Worm (Caenorhabditis elegans): ENCODE results near the gene F13B12.3.

DNA sequence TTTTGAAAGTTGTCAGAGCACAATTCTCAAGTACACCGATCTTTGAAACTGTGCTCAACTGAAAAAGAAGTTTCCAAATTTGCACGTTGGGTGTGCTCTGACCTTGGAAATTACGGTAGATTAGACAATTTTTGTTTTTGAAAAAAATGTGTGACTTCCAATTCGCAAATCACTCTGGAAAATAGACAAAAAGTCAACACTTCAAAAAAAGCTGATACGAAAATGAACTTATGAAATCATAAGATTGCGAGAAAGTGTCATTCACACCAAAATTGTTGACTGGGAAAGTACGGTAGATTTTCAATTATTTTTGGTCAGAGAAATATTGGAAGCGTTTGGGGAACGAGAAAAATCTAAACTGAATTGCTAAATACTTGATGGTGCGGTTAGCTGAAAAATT lies 28.4 kb downstream of the F13B12.3 start:
- TF ChIP-seq W03F9.2 (tag; optimal IDR thresholded peaks at IDR 0.05) (no peak), him-1 (tag; optimal IDR thresholded peaks at IDR 0.05) (no peak), dao-5 (tag; optimal IDR thresholded peaks at IDR 0.05) (no peak)

Data from whole organism, L4/young adult.